Worm (Caenorhabditis elegans) whole organism, L3 larva: Measurements from ENCODE around the gene clec-141.

ENCODE experiments used
- R02D3.7 ChIP-seq: fragments of 150-350 bp; optimal IDR thresholded peaks from 2 replicates; lab custom pipeline; 2014; ENCODE audit warnings: missing biosample characterization, missing genetic modification characterization
- ZK546.5 ChIP-seq: sonication (generic microtip); optimal IDR thresholded peaks from 2 replicates; lab custom pipeline; 2017; ENCODE audit warnings: missing biosample characterization, missing genetic modification characterization
- aly-2 ChIP-seq: fragments of 150-350 bp; optimal IDR thresholded peaks from 2 replicates; lab custom pipeline; 2014; ENCODE audit warnings: missing biosample characterization, missing genetic modification characterization
- ama-1 ChIP-seq: fragments of 150-350 bp; optimal IDR thresholded peaks from 2 replicates; lab custom pipeline; 2018
- ceh-16 ChIP-seq: sonication (generic microtip); optimal IDR thresholded peaks from 2 replicates; lab custom pipeline; 2017; ENCODE audit warnings: missing biosample characterization, missing genetic modification characterization
- ceh-82 ChIP-seq: fragments of 150-350 bp; optimal IDR thresholded peaks from 2 replicates; lab custom pipeline; 2014; ENCODE audit warnings: missing biosample characterization, missing genetic modification characterization
- ceh-9 ChIP-seq: sonication (generic microtip); optimal IDR thresholded peaks from 2 replicates; lab custom pipeline; 2018; ENCODE audit warnings: missing biosample characterization, missing genetic modification characterization
- daf-12 ChIP-seq: fragments of 150-350 bp; optimal IDR thresholded peaks from 2 replicates; lab custom pipeline; 2014; ENCODE audit warnings: missing biosample characterization, missing genetic modification reagents, missing genetic modification characterization
- egl-27 ChIP-seq: sonication (generic microtip); optimal IDR thresholded peaks from 4 replicates; lab custom pipeline; 2017; ENCODE audit warnings: missing biosample characterization, missing genetic modification reagents, missing genetic modification characterization
- egl-5 ChIP-seq: fragments of 150-350 bp; optimal IDR thresholded peaks from 2 replicates; lab custom pipeline; 2017; ENCODE audit warnings: missing biosample characterization, missing genetic modification reagents, missing genetic modification characterization, inconsistent platforms
- elt-1 ChIP-seq: fragments of 150-350 bp; optimal IDR thresholded peaks from 2 replicates; lab custom pipeline; 2014; ENCODE audit warnings: missing biosample characterization, missing genetic modification characterization
- elt-2 ChIP-seq: sonication (generic microtip); optimal IDR thresholded peaks from 2 replicates; lab custom pipeline; 2016; ENCODE audit warnings: missing genetic modification reagents, mild to moderate bottlenecking, missing genetic modification characterization, missing compliant biosample characterization
- elt-3 ChIP-seq, 3 experiments: fragments of 150-350 bp in 1 of 3; sonication (generic microtip) in 2 of 3; optimal IDR thresholded peaks; 2 replicates in 2 of 3; 4 replicates in 1 of 3; lab custom pipeline; 2014 to 2017; ENCODE audit warnings: missing biosample characterization in 3 of 3, missing genetic modification characterization in 3 of 3
- eor-1 ChIP-seq, 2 experiments: fragments of 150-350 bp; optimal IDR thresholded peaks; 2 replicates each; lab custom pipeline; 2014 to 2018; ENCODE audit warnings: missing biosample characterization in 2 of 2, missing genetic modification characterization in 2 of 2
- fkh-2 ChIP-seq: fragments of 150-350 bp; optimal IDR thresholded peaks from 2 replicates; lab custom pipeline; 2014; ENCODE audit warnings: missing biosample characterization, missing genetic modification reagents, missing genetic modification characterization
- fos-1 ChIP-seq: fragments of 150-350 bp; optimal IDR thresholded peaks from 2 replicates; lab custom pipeline; 2014; ENCODE audit warnings: missing biosample characterization, missing genetic modification characterization
- hmg-11 ChIP-seq: sonication (generic microtip); optimal IDR thresholded peaks from 2 replicates; lab custom pipeline; 2016; ENCODE audit warnings: missing genetic modification characterization, missing compliant biosample characterization
- jun-1 ChIP-seq: fragments of 150-350 bp; optimal IDR thresholded peaks from 2 replicates; lab custom pipeline; 2014; ENCODE audit warnings: missing biosample characterization, missing genetic modification reagents, missing genetic modification characterization
- lin-15B ChIP-seq: fragments of 150-350 bp; optimal IDR thresholded peaks from 2 replicates; lab custom pipeline; 2014; ENCODE audit warnings: missing biosample characterization, missing genetic modification characterization
- lin-39 ChIP-seq: fragments of 150-350 bp; optimal IDR thresholded peaks from 2 replicates; lab custom pipeline; 2018; ENCODE audit warnings: missing biosample characterization, missing genetic modification reagents, missing genetic modification characterization
- lsy-12 ChIP-seq: sonication (generic microtip); optimal IDR thresholded peaks from 2 replicates; lab custom pipeline; 2016; ENCODE audit warnings: mild to moderate bottlenecking, missing genetic modification characterization, missing compliant biosample characterization
- mdl-1 ChIP-seq: fragments of 150-350 bp; optimal IDR thresholded peaks from 2 replicates; lab custom pipeline; 2014; ENCODE audit warnings: missing biosample characterization, missing genetic modification characterization
- mml-1 ChIP-seq: fragments of 150-350 bp; sonication (generic microtip); optimal IDR thresholded peaks from 3 replicates; lab custom pipeline; 2014; ENCODE audit warnings: missing biosample characterization, missing genetic modification characterization
- nfya-1 ChIP-seq: sonication (generic microtip); optimal IDR thresholded peaks from 2 replicates; lab custom pipeline; 2017; ENCODE audit warnings: missing genetic modification characterization, mild to moderate bottlenecking, missing compliant biosample characterization, antibody characterized with exemption, moderate library complexity; ENCODE audit not compliant: insufficient read depth
- nhr-11 ChIP-seq: fragments of 150-350 bp; optimal IDR thresholded peaks from 2 replicates; lab custom pipeline; 2014; ENCODE audit warnings: missing biosample characterization, missing genetic modification characterization
- nhr-12 ChIP-seq: fragments of 150-350 bp; optimal IDR thresholded peaks from 2 replicates; lab custom pipeline; 2014; ENCODE audit warnings: missing biosample characterization, missing genetic modification characterization
- nhr-28 ChIP-seq: fragments of 150-350 bp; optimal IDR thresholded peaks from 2 replicates; lab custom pipeline; 2014; ENCODE audit warnings: missing biosample characterization, missing genetic modification characterization
- nhr-43 ChIP-seq: sonication (generic microtip); optimal IDR thresholded peaks from 2 replicates; lab custom pipeline; 2016; ENCODE audit warnings: mild to moderate bottlenecking, missing genetic modification characterization, missing compliant biosample characterization; ENCODE audit not compliant: poor library complexity, severe bottlenecking
- nhr-67 ChIP-seq: fragments of 150-350 bp; optimal IDR thresholded peaks from 2 replicates; lab custom pipeline; 2014; ENCODE audit warnings: missing biosample characterization, missing genetic modification characterization
- nhr-77 ChIP-seq: fragments of 150-350 bp; optimal IDR thresholded peaks from 2 replicates; lab custom pipeline; 2014; ENCODE audit warnings: missing biosample characterization, missing genetic modification characterization
- pha-4 ChIP-seq: fragments of 150-350 bp; optimal IDR thresholded peaks from 2 replicates; lab custom pipeline; 2014; ENCODE audit warnings: missing biosample characterization, missing genetic modification reagents, missing genetic modification characterization
- pqm-1 ChIP-seq: fragments of 150-350 bp; optimal IDR thresholded peaks from 2 replicates; lab custom pipeline; 2017; ENCODE audit warnings: missing biosample characterization, missing genetic modification characterization, inconsistent platforms
- sea-2 ChIP-seq: fragments of 150-350 bp; sonication (generic microtip); optimal IDR thresholded peaks from 4 replicates; lab custom pipeline; 2014; ENCODE audit warnings: missing biosample characterization, missing genetic modification reagents, missing genetic modification characterization
- skn-1 ChIP-seq: fragments of 150-350 bp; optimal IDR thresholded peaks from 2 replicates; lab custom pipeline; 2014; ENCODE audit warnings: missing biosample characterization, missing genetic modification characterization
- snpc-4 ChIP-seq: fragments of 150-350 bp; optimal IDR thresholded peaks from 2 replicates; lab custom pipeline; 2014; ENCODE audit warnings: missing biosample characterization, missing genetic modification characterization
- tbx-2 ChIP-seq: sonication (generic microtip); optimal IDR thresholded peaks from 2 replicates; lab custom pipeline; 2016; ENCODE audit warnings: mild to moderate bottlenecking, missing genetic modification characterization, missing compliant biosample characterization
- ztf-11 ChIP-seq: fragments of 150-350 bp; optimal IDR thresholded peaks from 2 replicates; lab custom pipeline; 2014; ENCODE audit warnings: missing biosample characterization, missing genetic modification characterization
- ztf-4 ChIP-seq: fragments of 150-350 bp; optimal IDR thresholded peaks from 2 replicates; lab custom pipeline; 2014; ENCODE audit warnings: missing biosample characterization, missing genetic modification characterization

The clec-141 gene

DNA sequence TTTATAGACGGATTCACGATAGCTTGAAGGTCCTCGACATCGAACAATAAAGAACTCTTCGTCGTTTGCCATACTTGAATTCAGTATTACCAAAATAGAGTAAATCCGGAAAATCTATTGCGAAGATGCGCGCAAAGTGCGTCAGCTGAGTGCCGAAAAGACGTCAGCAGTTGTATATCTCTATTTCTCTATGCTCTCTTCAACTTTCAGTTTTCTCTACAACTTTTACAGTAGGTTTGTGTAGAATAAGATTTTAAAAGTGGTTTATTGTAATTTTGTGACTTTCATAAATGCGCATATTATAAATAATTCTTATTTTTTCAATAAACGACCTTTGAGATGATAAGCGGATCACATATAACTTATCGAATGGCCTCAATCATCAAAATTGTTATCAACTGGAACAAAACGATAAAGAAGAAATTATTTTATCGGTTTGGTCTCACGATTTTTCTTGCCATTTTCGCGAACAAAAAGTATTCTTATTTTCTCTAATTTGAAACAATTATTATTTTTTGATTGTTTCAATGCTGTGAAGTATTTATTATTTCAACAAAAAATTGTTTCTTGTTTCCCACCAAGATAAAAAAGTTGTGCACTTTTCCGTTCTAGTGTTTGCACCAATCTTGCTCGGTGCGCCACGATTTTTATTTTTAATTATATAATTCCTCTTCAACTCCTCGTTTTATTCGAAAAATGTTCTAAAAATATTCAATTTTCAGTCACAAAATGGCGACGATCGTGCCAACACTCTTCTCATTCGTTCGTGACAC is 34.0 kb downstream of the clec-141 start, which contains the start of the genes agt-2 and F09E5.3 (continued):
- TF ChIP-seq R02D3.7 (tag; lab: Kevin White, UChicago): peak; percentile 75
- no peak for TF ChIP-seq ceh-16
- peak; percentile 4 for TF ChIP-seq nhr-77 (tag; lab: Kevin White, UChicago)
- no peak for TF ChIP-seq eor-1 (tag; optimal IDR thresholded peaks at IDR 0.05; lab: Kevin White, UChicago)
- no peak for TF ChIP-seq mdl-1 (tag; lab: Kevin White, UChicago)
- TF ChIP-seq ceh-9: no peak
- TF ChIP-seq egl-27 (tag; lab: Kevin White, UChicago): no peak
- no peak for TF ChIP-seq nhr-67 (tag; lab: Kevin White, UChicago)
- TF ChIP-seq, all 47 proteins: peak for 27

DNA sequence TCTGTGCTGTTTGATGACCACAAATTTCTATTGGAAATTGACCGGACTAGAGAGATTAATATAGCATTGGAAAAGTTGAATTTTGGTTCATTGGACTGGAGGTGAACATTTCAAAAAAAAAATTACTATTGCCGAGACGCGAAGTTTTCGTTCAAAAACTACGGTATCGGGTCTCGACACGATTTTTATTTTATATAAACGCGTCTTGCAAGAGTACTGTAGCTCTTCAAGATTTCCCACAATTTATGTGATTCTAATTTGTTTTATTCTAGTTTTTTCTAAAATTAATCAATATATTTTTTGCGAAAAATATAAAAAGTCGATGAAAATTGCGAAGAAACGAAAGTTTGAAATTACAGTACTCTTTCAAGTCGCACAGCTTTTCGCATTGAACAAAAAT is 36.8 kb downstream of the clec-141 start, which contains the start of gene F09E5.12:
TSS of gene F09E5.12 (minus strand) at position 101 of the 400 bp plus-strand sequence.
- TF ChIP-seq snpc-4 (tag; lab: Kevin White, UChicago) (no peak), pqm-1 (tag; lab: Kevin White, UChicago) (no peak), ztf-4 (no peak), nhr-67 (tag; lab: Kevin White, UChicago) (no peak), R02D3.7 (tag; lab: Kevin White, UChicago) (no peak), fkh-2 (tag; lab: Kevin White, UChicago) (no peak), hmg-11 (tag; lab: Kevin White, UChicago) (no peak), tbx-2 (no peak), ztf-11 (tag; lab: Kevin White, UChicago) (no peak)

DNA sequence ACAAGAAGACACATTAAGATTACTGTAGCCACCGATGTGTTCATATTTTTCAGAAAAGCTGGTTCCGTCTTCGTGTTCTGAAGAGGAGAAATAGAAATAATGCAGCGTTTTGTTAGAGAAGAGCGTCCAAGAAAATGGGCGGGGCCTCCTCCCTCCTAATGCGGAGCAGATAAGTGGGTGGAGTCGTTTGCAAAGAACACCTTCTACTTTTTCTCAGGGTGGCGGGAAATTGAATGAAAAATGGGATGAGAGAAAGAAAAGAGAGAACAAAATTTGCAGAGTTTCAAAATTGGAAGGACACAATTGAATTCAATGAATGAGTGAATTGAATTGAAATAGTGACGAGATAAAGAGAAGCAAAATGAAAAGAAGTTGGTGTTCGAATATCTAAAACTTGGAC is 41.8 kb downstream of the clec-141 start, which contains the start of gene F09E5.16:
TSS of gene F09E5.16 (minus strand) at position 101 of the 400 bp plus-strand sequence.
- TF ChIP-seq pha-4 (tag; lab: Kevin White, UChicago) (no peak), ama-1 (lab: Kevin White, UChicago) (no peak), fos-1 (tag; lab: Kevin White, UChicago) (no peak), nhr-43 (tag; lab: Kevin White, UChicago) (no peak), jun-1 (tag; lab: Kevin White, UChicago) (no peak), ceh-9 (no peak), nhr-67 (tag; lab: Kevin White, UChicago) (no peak), elt-1 (tag; lab: Kevin White, UChicago) (no peak), mdl-1 (tag; lab: Kevin White, UChicago) (no peak), hmg-11 (tag; lab: Kevin White, UChicago) (no peak)

DNA sequence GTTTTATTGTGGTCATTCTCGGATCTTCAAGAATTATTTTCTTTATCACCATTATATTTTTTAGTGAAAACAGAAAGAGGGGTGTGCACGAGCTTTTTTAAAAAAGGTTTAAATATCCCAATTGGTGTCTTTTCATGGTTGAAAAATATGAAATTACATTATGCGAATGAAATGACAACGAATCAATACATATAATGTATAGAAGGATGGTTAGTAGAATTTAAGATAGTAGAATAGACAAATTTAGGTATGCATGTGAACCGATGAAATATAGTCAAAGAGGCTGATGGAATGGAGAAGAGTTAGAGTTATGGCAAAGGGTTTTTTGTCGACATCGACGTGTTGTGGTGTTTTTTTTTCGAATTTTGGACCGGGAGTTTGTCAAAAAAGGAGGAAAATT is 42.9 kb downstream of the clec-141 start:
- TF ChIP-seq tbx-2: no peak
- TF ChIP-seq sea-2 (GFP tag; lab: Kevin White, UChicago): no peak
- no peak for TF ChIP-seq ceh-82 (tag; lab: Kevin White, UChicago)
- TF ChIP-seq egl-5 (tag; lab: Kevin White, UChicago): no peak
- TF ChIP-seq nhr-43 (tag; lab: Kevin White, UChicago): no peak
- no peak for TF ChIP-seq jun-1 (tag; lab: Kevin White, UChicago)
- TF ChIP-seq fos-1 (tag; lab: Kevin White, UChicago): no peak

DNA sequence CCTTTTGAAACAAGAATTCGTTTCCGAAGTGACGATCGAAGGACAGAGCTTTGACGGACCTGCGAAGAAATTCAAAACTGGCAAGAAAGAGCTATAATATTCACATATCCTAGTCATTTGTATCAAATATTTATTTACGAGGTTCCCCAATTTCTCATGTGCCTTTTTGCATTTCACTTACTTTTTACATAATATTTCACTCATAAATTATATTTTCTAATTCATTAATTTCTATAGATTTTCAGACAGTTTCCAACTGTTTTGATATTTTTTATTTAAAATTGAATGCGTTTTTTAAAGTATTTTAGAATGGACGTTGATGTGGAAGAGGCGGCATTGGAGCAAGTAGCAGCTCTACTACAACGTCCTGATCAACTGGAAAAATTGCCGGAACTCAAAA is 48.2 kb downstream of the clec-141 start, which contains the start of gene sec-6:
TSS of gene sec-6 (plus strand) at position 301 of the 400 bp plus-strand sequence.
- no peak for TF ChIP-seq hmg-11 (tag; lab: Kevin White, UChicago)

DNA sequence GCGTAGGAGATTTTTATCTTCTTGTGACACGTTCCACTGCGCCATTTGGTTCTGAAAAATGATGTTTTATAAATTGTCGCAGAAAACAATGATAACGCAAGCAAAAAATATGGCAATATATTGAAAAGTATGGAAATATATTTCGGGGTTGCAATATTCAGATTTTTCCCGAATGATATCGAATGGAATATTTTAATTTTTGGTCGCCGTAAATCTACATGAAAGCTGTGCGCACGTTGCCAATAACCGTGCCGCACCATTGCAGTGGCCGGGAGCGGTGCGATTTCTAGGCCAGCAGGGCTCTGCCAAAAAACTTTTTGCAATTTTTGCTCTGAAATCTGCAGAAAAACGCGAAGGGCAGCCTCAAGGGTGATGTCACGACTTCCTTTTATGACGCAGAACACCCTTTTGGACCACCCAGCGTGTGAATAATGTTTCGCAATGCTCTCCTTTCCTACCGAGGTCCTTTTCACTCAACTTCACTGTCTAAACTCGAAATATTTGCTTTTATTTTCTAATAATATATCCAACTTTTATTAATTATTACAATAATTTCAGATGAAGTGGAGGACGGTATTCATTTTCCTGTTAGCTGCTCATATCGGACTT is 49.2 kb downstream of the clec-141 start, which contains the start of the genes F09E5.11 and bmy-1:
TSS of gene F09E5.11 (minus strand) at position 51 of the 609 bp plus-strand sequence.
TSS of gene bmy-1 (plus strand) at position 559 of the 609 bp plus-strand sequence.
- TF ChIP-seq ZK546.5 (tag; lab: Kevin White, UChicago) (no peak), daf-12 (tag; lab: Kevin White, UChicago) (no peak), mml-1 (no peak), aly-2 (tag; lab: Kevin White, UChicago) (no peak), nhr-28 (tag; lab: Kevin White, UChicago) (no peak), elt-2 (tag; lab: Kevin White, UChicago) (peak; percentile 85), lin-39 (tag; lab: Kevin White, UChicago) (peak; percentile 80), fos-1 (tag; lab: Kevin White, UChicago) (no peak), elt-3 (tag; optimal IDR thresholded peaks at IDR 0.05; lab: Kevin White, UChicago) (no peak), lsy-12 (tag; lab: Kevin White, UChicago) (peak; percentile 71), fkh-2 (tag; lab: Kevin White, UChicago) (no peak), egl-5 (tag; lab: Kevin White, UChicago) (peak; percentile 51), skn-1 (tag; lab: Kevin White, UChicago) (peak; percentile 40), egl-27 (tag; lab: Kevin White, UChicago) (no peak), pqm-1 (tag; lab: Kevin White, UChicago) (peak; percentile 39), nfya-1 (tag; lab: Kevin White, UChicago) (peak; percentile 79), nhr-77 (tag; lab: Kevin White, UChicago) (no peak), nhr-11 (tag; lab: Kevin White, UChicago) (no peak), ceh-16 (no peak), pha-4 (tag; lab: Kevin White, UChicago) (peak; percentile 75), eor-1 (tag; optimal IDR thresholded peaks at IDR 0.05; lab: Kevin White, UChicago) (no peak), ztf-4 (no peak), lin-15B (tag; lab: Kevin White, UChicago) (peak; percentile 89), sea-2 (GFP tag; lab: Kevin White, UChicago) (no peak), nhr-12 (tag; lab: Kevin White, UChicago) (no peak)
